Worm (Caenorhabditis elegans): ENCODE data around the gene gcy-12.

The gcy-12 gene

DNA sequence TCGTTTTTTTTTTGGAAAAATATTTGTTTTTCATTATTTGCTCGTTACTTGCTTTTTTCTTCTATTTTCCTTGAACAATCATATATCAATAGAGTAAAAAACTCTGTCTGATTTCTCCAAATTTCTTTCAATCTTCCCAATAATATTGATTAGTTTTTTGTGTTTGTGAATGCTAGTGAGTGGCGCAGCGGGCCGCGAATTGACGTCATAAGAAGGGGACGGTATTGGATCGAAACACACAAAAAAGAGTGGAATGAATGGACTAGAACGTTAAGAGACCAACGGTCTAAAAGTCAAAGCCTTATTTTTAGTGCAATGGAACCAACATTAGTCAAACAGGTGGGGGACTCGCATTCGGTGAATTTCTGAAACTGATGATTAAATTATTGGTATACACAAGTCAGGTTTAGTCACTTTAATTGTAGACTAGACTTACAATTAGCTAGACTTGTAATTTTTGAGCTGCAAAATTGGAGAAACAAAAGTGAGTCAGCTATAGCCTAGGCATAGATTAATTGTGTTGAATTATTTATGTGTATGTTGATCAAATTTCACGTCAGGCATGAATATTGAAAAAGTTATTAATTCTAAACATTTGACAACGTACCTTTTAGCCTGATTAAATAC, 19.9 kb downstream of the gcy-12 start:
- TF ChIP-seq gmeb-1 (tag; optimal IDR thresholded peaks at IDR 0.05), result no peak
- no peak for TF ChIP-seq nhr-12 (tag; optimal IDR thresholded peaks at IDR 0.05)
- TF ChIP-seq peb-1 (tag; optimal IDR thresholded peaks at IDR 0.05), result no peak
- TF ChIP-seq sem-4 (tag; optimal IDR thresholded peaks at IDR 0.05), result no peak
- TF ChIP-seq ceh-16 (tag; optimal IDR thresholded peaks at IDR 0.05), result no peak
- no peak for TF ChIP-seq unc-39 (tag; optimal IDR thresholded peaks at IDR 0.05)
- TF ChIP-seq Y55F3AM.14 (GFP tag; optimal IDR thresholded peaks at IDR 0.05), result no peak
- peak; percentile 13 for TF ChIP-seq sma-9 (GFP tag; optimal IDR thresholded peaks at IDR 0.05)
- TF ChIP-seq sma-9 (tag; optimal IDR thresholded peaks at IDR 0.05), result no peak
- peak; percentile 11 for TF ChIP-seq nhr-129 (tag; optimal IDR thresholded peaks at IDR 0.05)
- no peak for TF ChIP-seq ztf-1 (GFP tag; conservative IDR thresholded peaks at IDR 0.05)
- peak; percentile 5 for TF ChIP-seq sma-3 (GFP tag; optimal IDR thresholded peaks at IDR 0.05)
- TF ChIP-seq unc-55 (GFP tag; optimal IDR thresholded peaks at IDR 0.05), result no peak
- TF ChIP-seq snpc-4 (tag; optimal IDR thresholded peaks at IDR 0.05), result no peak
- TF ChIP-seq skn-1 (tag; optimal IDR thresholded peaks at IDR 0.05), result no peak
- no peak for TF ChIP-seq mbf-1 (tag; optimal IDR thresholded peaks at IDR 0.05)
- no peak for TF ChIP-seq C34F6.9 (tag; optimal IDR thresholded peaks at IDR 0.05)
- TF ChIP-seq fos-1 (tag; optimal IDR thresholded peaks at IDR 0.05), result peak; percentile 58
- TF ChIP-seq nhr-10 (tag; optimal IDR thresholded peaks at IDR 0.05), result no peak
- peak; percentile 2 for TF ChIP-seq ama-1 (optimal IDR thresholded peaks at IDR 0.05)
- TF ChIP-seq F13H6.1 (tag; optimal IDR thresholded peaks at IDR 0.05), result peak; percentile 43
- TF ChIP-seq nhr-77 (tag; optimal IDR thresholded peaks at IDR 0.05), result no peak
- no peak for TF ChIP-seq nhr-6 (tag; optimal IDR thresholded peaks at IDR 0.05)
- TF ChIP-seq lin-13 (GFP tag; optimal IDR thresholded peaks at IDR 0.05), result no peak
- no peak for TF ChIP-seq lin-11 (tag; optimal IDR thresholded peaks at IDR 0.05)
- no peak for TF ChIP-seq elt-3 (tag; optimal IDR thresholded peaks at IDR 0.05)
- TF ChIP-seq lsy-2 (tag; optimal IDR thresholded peaks at IDR 0.05), result no peak

DNA sequence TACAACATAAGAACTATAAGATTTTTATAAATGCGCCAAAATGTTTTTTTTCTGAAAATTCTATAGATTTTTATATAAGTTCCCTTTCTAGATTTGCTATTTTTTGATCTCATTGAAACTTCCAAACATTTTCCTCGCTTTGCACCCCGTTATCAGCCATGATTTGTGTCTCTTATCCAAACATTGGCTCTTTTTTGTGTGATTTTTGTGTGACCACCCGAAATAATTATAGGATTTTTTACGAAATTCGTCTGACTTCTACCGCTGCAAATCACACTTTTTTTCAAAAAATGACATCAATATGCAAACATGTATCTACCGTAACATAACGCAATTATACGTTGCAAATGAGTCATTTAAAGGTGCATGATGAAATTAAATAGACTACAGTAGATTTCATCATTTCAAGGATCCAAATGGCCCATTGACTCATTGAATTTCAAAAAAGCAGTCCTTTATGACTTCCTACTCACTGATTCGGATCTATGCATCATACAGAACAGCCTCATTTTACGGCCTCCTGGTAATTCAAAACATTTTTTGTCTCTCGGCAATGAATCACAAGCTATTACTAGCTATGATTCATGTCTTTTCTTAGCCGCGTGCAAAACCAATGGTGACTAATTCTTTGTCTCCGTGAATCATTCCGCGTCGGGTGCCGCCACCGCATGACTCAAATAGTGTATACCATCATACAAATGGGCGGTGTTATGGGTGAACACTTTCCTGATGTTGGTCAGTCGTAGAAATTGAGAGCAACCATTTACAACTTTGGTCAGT, 20.7 kb downstream of the gcy-12 start:
- TF ChIP-seq nhr-21 (tag; optimal IDR thresholded peaks at IDR 0.05) (peak; percentile 15), lin-11 (tag; optimal IDR thresholded peaks at IDR 0.05) (no peak), F13H6.1 (tag; optimal IDR thresholded peaks at IDR 0.05) (no peak), blmp-1 (tag; optimal IDR thresholded peaks at IDR 0.05; ENCODE audit: insufficient read depth) (no peak), fos-1 (tag; optimal IDR thresholded peaks at IDR 0.05) (peak; percentile 37), sma-9 (GFP tag; optimal IDR thresholded peaks at IDR 0.05) (peak; percentile 53), sma-9 (tag; optimal IDR thresholded peaks at IDR 0.05) (no peak), sma-3 (GFP tag; optimal IDR thresholded peaks at IDR 0.05) (no peak)

DNA sequence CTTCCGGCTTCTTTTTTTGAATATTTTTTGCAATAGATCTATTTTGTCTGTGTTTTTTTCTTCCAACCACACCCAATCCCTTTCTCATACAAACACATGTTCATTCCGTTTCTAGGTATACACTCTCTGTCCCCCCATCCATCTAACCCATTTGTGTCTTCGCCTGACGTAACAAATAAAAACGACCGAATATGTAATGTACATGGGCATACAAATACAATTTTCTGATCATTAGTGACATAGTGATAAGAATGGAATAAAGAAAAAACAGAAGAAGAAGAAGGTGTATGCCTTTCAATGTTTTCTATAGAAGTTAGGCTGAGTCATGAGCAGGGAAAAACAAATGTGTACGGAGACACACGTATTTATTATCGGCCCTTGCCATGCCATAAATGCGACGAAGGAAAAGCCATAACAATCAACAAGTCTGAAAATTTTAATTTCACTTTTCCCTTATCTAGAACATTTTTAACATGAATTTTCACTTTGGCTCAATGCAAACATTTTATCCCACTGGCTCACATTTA, 21.9 kb downstream of the gcy-12 start:
- TF ChIP-seq nhr-21 (tag; optimal IDR thresholded peaks at IDR 0.05) (peak; percentile 19), sma-9 (GFP tag; optimal IDR thresholded peaks at IDR 0.05) (peak; percentile 6), sma-9 (tag; optimal IDR thresholded peaks at IDR 0.05) (no peak), unc-62 (GFP tag; optimal IDR thresholded peaks at IDR 0.05) (no peak), fos-1 (tag; optimal IDR thresholded peaks at IDR 0.05) (peak; percentile 53)

DNA sequence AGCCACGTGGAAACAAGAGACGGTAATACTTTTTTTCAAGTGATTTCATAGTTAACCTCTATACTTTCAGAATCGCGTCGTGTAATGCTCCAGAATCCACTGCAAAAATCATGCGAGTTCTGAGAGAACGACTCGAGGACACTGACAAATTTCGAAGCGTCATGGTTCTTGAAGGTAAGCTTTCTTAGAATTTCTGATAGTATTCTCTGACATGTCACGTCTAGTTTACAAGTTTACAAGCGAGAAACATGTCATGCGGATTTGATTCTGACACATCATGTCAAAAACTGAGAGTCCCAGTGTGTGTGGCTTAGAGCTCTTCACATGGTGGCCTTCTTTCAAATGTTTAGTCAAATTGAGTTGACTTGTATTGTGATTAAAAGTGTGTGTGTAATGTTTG, 22.8 kb downstream of the gcy-12 start:
- TF ChIP-seq lin-13 (GFP tag; optimal IDR thresholded peaks at IDR 0.05), result peak; percentile 2
- no peak for TF ChIP-seq mbf-1 (tag; optimal IDR thresholded peaks at IDR 0.05)
- peak in 1 of 2 experiments; percentile 12 for TF ChIP-seq lsy-2 (tag; optimal IDR thresholded peaks at IDR 0.05)
- peak; percentile 15 for TF ChIP-seq C34F6.9 (tag; optimal IDR thresholded peaks at IDR 0.05)
- TF ChIP-seq nhr-21 (tag; optimal IDR thresholded peaks at IDR 0.05), result peak; percentile 31
- no peak for TF ChIP-seq snpc-4 (tag; optimal IDR thresholded peaks at IDR 0.05)
- peak; percentile 56 for TF ChIP-seq nhr-129 (tag; optimal IDR thresholded peaks at IDR 0.05)

DNA sequence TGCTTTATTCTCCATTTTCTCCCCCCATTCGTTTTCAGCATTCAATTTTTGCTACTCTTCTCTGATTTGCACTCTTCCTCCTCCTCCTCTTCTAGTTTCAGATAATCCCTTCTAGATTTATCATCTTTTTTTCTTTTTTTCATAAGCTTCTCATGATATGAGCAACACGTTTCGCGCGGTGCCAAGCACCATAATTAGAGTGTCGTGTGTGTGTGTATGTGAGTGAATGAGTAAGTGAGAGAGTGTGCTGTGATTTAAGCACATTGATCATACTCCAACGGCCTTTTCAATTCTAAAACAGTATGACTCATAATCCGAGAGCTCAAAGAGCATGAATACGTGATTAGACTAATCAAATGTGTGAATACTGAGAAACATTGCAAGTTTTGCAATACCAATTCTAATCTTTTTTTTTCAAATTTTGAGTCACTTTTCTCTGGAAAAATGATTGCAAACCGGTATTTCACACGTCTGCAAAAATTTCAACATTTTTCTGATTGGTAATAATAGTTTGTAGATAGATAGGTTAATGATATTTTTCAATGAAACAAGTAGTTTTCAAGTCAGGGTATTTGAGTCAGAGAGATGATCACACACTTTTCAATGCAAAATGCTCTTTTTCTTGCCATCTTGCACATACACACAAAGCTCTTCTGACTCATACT, 23.7 kb downstream of the gcy-12 start:
- TF ChIP-seq nhr-21 (tag; optimal IDR thresholded peaks at IDR 0.05) (peak; percentile 64), ceh-82 (tag; optimal IDR thresholded peaks at IDR 0.05) (no peak), unc-55 (GFP tag; optimal IDR thresholded peaks at IDR 0.05) (peak; percentile 64), egl-27 (tag; optimal IDR thresholded peaks at IDR 0.05) (no peak), lsy-2 (tag; optimal IDR thresholded peaks at IDR 0.05) (no peak), sma-9 (GFP tag; optimal IDR thresholded peaks at IDR 0.05) (peak; percentile 27), sma-9 (tag; optimal IDR thresholded peaks at IDR 0.05) (no peak), ztf-1 (GFP tag; conservative IDR thresholded peaks at IDR 0.05) (no peak), fos-1 (tag; optimal IDR thresholded peaks at IDR 0.05) (peak; percentile 41), aly-2 (tag; optimal IDR thresholded peaks at IDR 0.05) (no peak), lin-13 (GFP tag; optimal IDR thresholded peaks at IDR 0.05) (no peak), sem-4 (tag; optimal IDR thresholded peaks at IDR 0.05) (no peak), dmd-4 (tag; optimal IDR thresholded peaks at IDR 0.05) (no peak), crh-2 (tag; optimal IDR thresholded peaks at IDR 0.05) (peak; percentile 60), mab-5 (tag; optimal IDR thresholded peaks at IDR 0.05) (peak; percentile 13), nhr-12 (tag; optimal IDR thresholded peaks at IDR 0.05) (no peak), unc-39 (tag; optimal IDR thresholded peaks at IDR 0.05) (no peak)
